Worm (Caenorhabditis elegans) whole organism, L2 larva: ENCODE measurements around the gene srz-5.

ENCODE experiments used
- alr-1 ChIP-seq: fragments of 150-350 bp; optimal IDR thresholded peaks from 2 replicates; lab custom pipeline; 2014; ENCODE audit warnings: missing biosample characterization, missing genetic modification characterization
- aly-2 ChIP-seq: fragments of 150-350 bp; optimal IDR thresholded peaks from 2 replicates; lab custom pipeline; 2014; ENCODE audit warnings: missing biosample characterization, missing genetic modification characterization
- ama-1 ChIP-seq: fragments of 150-350 bp; optimal IDR thresholded peaks from 2 replicates; lab custom pipeline; 2018; ENCODE audit warnings: inconsistent platforms
- lin-13 ChIP-seq: fragments of 150-350 bp; optimal IDR thresholded peaks from 2 replicates; lab custom pipeline; 2014; ENCODE audit warnings: missing biosample characterization, missing genetic modification reagents, missing genetic modification characterization
- nhr-11 ChIP-seq: fragments of 150-350 bp; optimal IDR thresholded peaks from 2 replicates; lab custom pipeline; 2014; ENCODE audit warnings: missing biosample characterization, missing genetic modification characterization
- nhr-12 ChIP-seq: fragments of 150-350 bp; optimal IDR thresholded peaks from 2 replicates; lab custom pipeline; 2014; ENCODE audit warnings: missing biosample characterization, missing genetic modification characterization
- unc-39 ChIP-seq: fragments of 150-350 bp; optimal IDR thresholded peaks from 2 replicates; lab custom pipeline; 2014; ENCODE audit warnings: missing biosample characterization, missing genetic modification characterization
- unc-62 ChIP-seq: fragments of 150-350 bp; optimal IDR thresholded peaks from 2 replicates; lab custom pipeline; 2014; ENCODE audit warnings: missing biosample characterization, missing genetic modification reagents, missing genetic modification characterization
- ztf-11 ChIP-seq: sonication (generic microtip); optimal IDR thresholded peaks from 2 replicates; lab custom pipeline; 2017; ENCODE audit warnings: missing biosample characterization, missing genetic modification characterization
- ztf-4 ChIP-seq: fragments of 150-350 bp; optimal IDR thresholded peaks from 2 replicates; lab custom pipeline; 2014; ENCODE audit warnings: missing biosample characterization, missing genetic modification characterization

DNA sequence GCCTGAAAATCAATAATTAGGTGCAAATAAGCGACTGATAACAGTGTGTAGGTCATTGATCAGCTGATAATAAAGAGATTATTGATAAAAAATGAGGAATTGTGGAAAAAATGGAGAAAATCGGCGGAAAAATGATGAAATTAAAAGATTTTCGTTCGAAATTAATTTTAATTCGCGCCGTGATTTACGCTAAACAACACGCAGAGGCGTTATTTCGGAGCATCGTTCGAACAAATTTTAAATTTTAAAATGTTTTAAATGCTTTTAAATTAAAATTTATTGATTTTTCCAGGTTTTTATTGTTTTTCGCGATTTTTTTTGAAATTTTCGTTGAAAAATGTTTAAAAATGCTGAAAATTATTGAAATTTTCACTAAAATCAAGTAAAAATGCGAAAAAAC lies 15.1 kb downstream of the srz-5 start, which contains the start of gene Y49F6B.9:
- TF ChIP-seq unc-39 (tag; lab: Kevin White, UChicago) (no peak), aly-2 (tag; lab: Kevin White, UChicago) (no peak), unc-62 (GFP tag; lab: Kevin White, UChicago) (no peak), lin-13 (no peak), nhr-12 (tag; lab: Kevin White, UChicago) (no peak), ama-1 (lab: Kevin White, UChicago) (no peak), alr-1 (tag; lab: Kevin White, UChicago) (no peak), ztf-11 (tag; lab: Kevin White, UChicago) (no peak), ztf-4 (tag; lab: Kevin White, UChicago) (no peak), nhr-11 (tag; lab: Kevin White, UChicago) (no peak)
